Worm (Caenorhabditis elegans) whole organism, L1 larva: ENCODE measurements around the gene F09G8.10.

Experiments
- dsc-1 ChIP-seq: sonication (generic microtip); optimal IDR thresholded peaks from 2 replicates; lab custom pipeline; 2016; ENCODE audit warnings: mild to moderate bottlenecking, missing genetic modification characterization, missing compliant biosample characterization
- lin-13 ChIP-seq: fragments of 150-350 bp; optimal IDR thresholded peaks from 2 replicates; lab custom pipeline; 2014; ENCODE audit warnings: missing biosample characterization, missing genetic modification reagents, missing genetic modification characterization
- nhr-11 ChIP-seq: fragments of 150-350 bp; optimal IDR thresholded peaks from 2 replicates; lab custom pipeline; 2014; ENCODE audit warnings: missing biosample characterization, missing genetic modification characterization
- snpc-4 ChIP-seq: fragments of 150-350 bp; optimal IDR thresholded peaks from 2 replicates; lab custom pipeline; 2014; ENCODE audit warnings: missing biosample characterization, missing genetic modification characterization
- unc-86 ChIP-seq: sonication (generic microtip); optimal IDR thresholded peaks from 2 replicates; lab custom pipeline; 2016; ENCODE audit warnings: missing genetic modification characterization, missing compliant biosample characterization

DNA sequence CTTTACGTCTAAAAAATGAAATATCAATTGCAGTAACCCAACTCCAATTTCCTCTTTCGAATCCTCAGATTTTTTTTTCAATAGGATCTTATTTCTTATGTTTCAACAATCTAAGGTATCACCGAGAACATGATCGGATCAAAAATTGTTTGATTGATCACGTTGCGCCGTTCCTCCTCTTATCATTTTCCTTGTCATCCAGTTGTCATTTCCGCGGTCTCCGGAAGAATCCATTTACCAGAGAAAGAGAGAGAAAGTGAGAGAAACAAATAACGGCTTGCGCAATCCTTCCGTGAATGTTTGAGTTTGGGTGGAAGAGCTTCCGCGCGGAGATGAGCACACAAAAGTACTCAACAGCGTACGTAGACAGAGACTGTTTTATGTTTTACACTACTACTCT lies 21.3 kb upstream of the F09G8.10 start:
- TF ChIP-seq dsc-1 (tag; lab: Kevin White, UChicago) (no peak), snpc-4 (tag; lab: Kevin White, UChicago) (no peak), unc-86 (tag; lab: Kevin White, UChicago) (no peak), lin-13 (no peak), nhr-11 (tag; lab: Kevin White, UChicago) (no peak)
